Worm (Caenorhabditis elegans): Measurements from ENCODE around the gene C06A8.8.

- TF ChIP-seq snpc-4 (tag; optimal IDR thresholded peaks at IDR 0.05), result no peak
- no peak for TF ChIP-seq ces-1 (GFP tag; optimal IDR thresholded peaks at IDR 0.05)
- no peak for TF ChIP-seq mls-2 (tag; optimal IDR thresholded peaks at IDR 0.05)
- TF ChIP-seq unc-62 (GFP tag; optimal IDR thresholded peaks at IDR 0.05), result no peak
- no peak for TF ChIP-seq blmp-1 (tag; optimal IDR thresholded peaks at IDR 0.05)
- no peak for TF ChIP-seq nhr-12 (tag; optimal IDR thresholded peaks at IDR 0.05)
- no peak for TF ChIP-seq unc-39 (tag; optimal IDR thresholded peaks at IDR 0.05)
- no peak for TF ChIP-seq ceh-43 (GFP tag; optimal IDR thresholded peaks at IDR 0.05)
- TF ChIP-seq ztf-11 (tag; optimal IDR thresholded peaks at IDR 0.05), result no peak
- no peak for TF ChIP-seq lsy-2 (tag; optimal IDR thresholded peaks at IDR 0.05)
- TF ChIP-seq bed-3 (GFP tag; optimal IDR thresholded peaks at IDR 0.05), result no peak
- no peak for TF ChIP-seq pha-4 (tag; optimal IDR thresholded peaks at IDR 0.05)
Measured at ce11 chrII:7790324-7790898, 18.6 kb upstream of the C06A8.8 start, which contains the start of gene srlf-1.
